Fruit fly (Drosophila melanogaster) whole organism, embryonic: ENCODE results near the gene mRpS11.

Experiments
- B-H1 ChIP-seq: fragments of 200-800 bp; sonication (Bioruptor generic); IDR thresholded peaks from 3 replicates; pipeline ENCODE4 v1.3.6; 2022; ENCODE audit warnings: missing biosample characterization, missing genetic modification characterization
- BtbVII ChIP-seq: fragments of 200-800 bp; sonication (Bioruptor generic); optimal IDR thresholded peaks from 3 replicates; lab custom pipeline; 2017; ENCODE audit warnings: missing biosample characterization, mild to moderate bottlenecking, missing genetic modification characterization
- CG10147 ChIP-seq: fragments of 200-800 bp; sonication (Bioruptor generic); optimal IDR thresholded peaks from 2 replicates; lab custom pipeline; 2019; ENCODE audit warnings: missing biosample characterization, mild to moderate bottlenecking, missing genetic modification characterization, moderate library complexity
- CG11398 ChIP-seq: fragments of 200-800 bp; sonication (Bioruptor generic); optimal IDR thresholded peaks from 2 replicates; lab custom pipeline; 2016; ENCODE audit warnings: missing biosample characterization, missing genetic modification characterization
- CG11696 ChIP-seq: fragments of 200-800 bp; sonication (Bioruptor generic); IDR thresholded peaks from 2 replicates; pipeline ENCODE4 v1.3.6; 2022; ENCODE audit warnings: missing biosample characterization, missing genetic modification characterization
- CG11723 ChIP-seq: fragments of 200-800 bp; sonication (Bioruptor generic); optimal IDR thresholded peaks from 2 replicates; lab custom pipeline; 2017; ENCODE audit warnings: missing biosample characterization, mild to moderate bottlenecking, missing genetic modification characterization
- CG13894 ChIP-seq: fragments of 200-800 bp; sonication (Bioruptor generic); optimal IDR thresholded peaks from 3 replicates; lab custom pipeline; 2018; ENCODE audit warnings: missing biosample characterization, mild to moderate bottlenecking, missing genetic modification characterization, moderate library complexity
- CG15073 ChIP-seq: fragments of 200-800 bp; sonication (Bioruptor generic); optimal IDR thresholded peaks from 2 replicates; lab custom pipeline; 2016; ENCODE audit warnings: missing biosample characterization, missing genetic modification characterization
- CG17186 ChIP-seq: fragments of 200-800 bp; sonication (Bioruptor generic); optimal IDR thresholded peaks from 3 replicates; lab custom pipeline; 2017; ENCODE audit warnings: missing biosample characterization, missing genetic modification reagents, missing genetic modification characterization
- CG17359 ChIP-seq: fragments of 200-800 bp; sonication (Bioruptor generic); optimal IDR thresholded peaks from 3 replicates; lab custom pipeline; 2018; ENCODE audit warnings: missing biosample characterization, mild to moderate bottlenecking, missing genetic modification characterization, moderate library complexity
- CG18764 ChIP-seq: fragments of 200-800 bp; sonication (Bioruptor generic); optimal IDR thresholded peaks from 3 replicates; lab custom pipeline; 2016; ENCODE audit warnings: missing biosample characterization, missing genetic modification characterization
- CG2678 ChIP-seq: fragments of 200-800 bp; sonication (Bioruptor generic); optimal IDR thresholded peaks from 3 replicates; lab custom pipeline; 2019; ENCODE audit warnings: missing biosample characterization, mild to moderate bottlenecking, missing genetic modification characterization, moderate library complexity
- CG2712 ChIP-seq: fragments of 200-800 bp; optimal IDR thresholded peaks from 3 replicates; lab custom pipeline; 2019; ENCODE audit warnings: missing biosample characterization, mild to moderate bottlenecking, missing genetic modification characterization, moderate library complexity
- CG30431 ChIP-seq: fragments of 200-800 bp; sonication (Bioruptor generic); optimal IDR thresholded peaks from 2 replicates; lab custom pipeline; 2017; ENCODE audit warnings: missing biosample characterization, missing genetic modification characterization
- CG31365 ChIP-seq: fragments of 200-800 bp; sonication (Bioruptor generic); optimal IDR thresholded peaks from 2 replicates; lab custom pipeline; 2018; ENCODE audit warnings: missing biosample characterization, mild to moderate bottlenecking, missing genetic modification characterization
- CG33213 ChIP-seq: fragments of 200-800 bp; sonication (Bioruptor generic); optimal IDR thresholded peaks from 3 replicates; lab custom pipeline; 2016; ENCODE audit warnings: missing biosample characterization, missing genetic modification characterization
- CG4730 ChIP-seq: fragments of 200-800 bp; sonication (Bioruptor generic); IDR thresholded peaks from 2 replicates; pipeline ENCODE4 v1.3.6; 2022; ENCODE audit warnings: missing biosample characterization, missing genetic modification characterization
- CG5953 ChIP-seq: fragments of 200-800 bp; sonication (Bioruptor generic); IDR thresholded peaks from 2 replicates; pipeline ENCODE4 v1.3.6; 2022; ENCODE audit warnings: missing biosample characterization, missing genetic modification characterization
- CG6654 ChIP-seq: fragments of 200-800 bp; sonication (Bioruptor generic); optimal IDR thresholded peaks from 2 replicates; lab custom pipeline; 2017; ENCODE audit warnings: missing biosample characterization, mild to moderate bottlenecking, missing genetic modification characterization
- CG8924 ChIP-seq: fragments of 200-800 bp; optimal IDR thresholded peaks from 3 replicates; lab custom pipeline; 2019; ENCODE audit warnings: missing biosample characterization, mild to moderate bottlenecking, missing genetic modification characterization, moderate library complexity
- CG9727 ChIP-seq: fragments of 200-800 bp; sonication (Bioruptor generic); optimal IDR thresholded peaks from 3 replicates; lab custom pipeline; 2017; ENCODE audit warnings: missing biosample characterization, mild to moderate bottlenecking, missing genetic modification characterization
- Drgx ChIP-seq: fragments of 200-800 bp; sonication (Bioruptor generic); IDR thresholded peaks from 2 replicates; pipeline ENCODE4 v1.3.6; 2022; ENCODE audit warnings: missing biosample characterization, missing genetic modification characterization
- Fer2 ChIP-seq: fragments of 200-800 bp; sonication (Bioruptor generic); optimal IDR thresholded peaks from 2 replicates; lab custom pipeline; 2018; ENCODE audit warnings: missing biosample characterization, mild to moderate bottlenecking, missing genetic modification characterization, moderate library complexity
- Hr78 ChIP-seq, 2 experiments: fragments of 200-800 bp in 1 of 2; fragments of >200 bp in 1 of 2; sonication (Bioruptor generic) in 1 of 2; optimal IDR thresholded peaks; 2 replicates each; lab custom pipeline; 2017 to 2019; ENCODE audit warnings: missing biosample characterization in 2 of 2, missing genetic modification characterization in 2 of 2, mild to moderate bottlenecking in 1 of 2, moderate library complexity in 1 of 2
- Jarid2 ChIP-seq: fragments of 200-800 bp; sonication (Bioruptor generic); optimal IDR thresholded peaks from 3 replicates; lab custom pipeline; 2017; ENCODE audit warnings: mild to moderate bottlenecking, missing biosample characterization, missing genetic modification reagents, missing genetic modification characterization
- Meics ChIP-seq: fragments of 200-800 bp; sonication (Bioruptor generic); optimal IDR thresholded peaks from 2 replicates; lab custom pipeline; 2017; ENCODE audit warnings: missing biosample characterization, mild to moderate bottlenecking, missing genetic modification characterization
- NK7.1 ChIP-seq: fragments of 200-800 bp; sonication (Bioruptor generic); optimal IDR thresholded peaks from 3 replicates; lab custom pipeline; 2016; ENCODE audit warnings: missing biosample characterization, missing genetic modification characterization
- Pdp1 ChIP-seq, 2 experiments: fragments of 200-800 bp; sonication (Bioruptor generic); optimal IDR thresholded peaks; 3 replicates each; lab custom pipeline; 2016; ENCODE audit warnings: missing biosample characterization in 2 of 2, missing genetic modification characterization in 2 of 2, mild to moderate bottlenecking in 1 of 2, moderate library complexity in 1 of 2
- Ravus ChIP-seq: fragments of 200-800 bp; sonication (Bioruptor generic); IDR thresholded peaks from 2 replicates; pipeline ENCODE4 v1.3.6; 2022; ENCODE audit warnings: missing biosample characterization, missing genetic modification characterization
- Rfx ChIP-seq: fragments of 200-800 bp; sonication (Bioruptor generic); IDR thresholded peaks from 2 replicates; pipeline ENCODE4 v1.3.6; 2022; ENCODE audit warnings: missing biosample characterization, missing genetic modification characterization
- Sry-β ChIP-seq: fragments of 200-800 bp; sonication (Bioruptor generic); optimal IDR thresholded peaks from 2 replicates; lab custom pipeline; 2018; ENCODE audit warnings: missing biosample characterization, mild to moderate bottlenecking, missing genetic modification characterization, moderate library complexity
- YL-1 ChIP-seq: fragments of 200-800 bp; sonication (Bioruptor generic); optimal IDR thresholded peaks from 3 replicates; lab custom pipeline; 2017; ENCODE audit warnings: missing biosample characterization, mild to moderate bottlenecking, missing genetic modification characterization
- ap ChIP-seq: fragments of 200-800 bp; sonication (Bioruptor generic); IDR thresholded peaks from 2 replicates; pipeline ENCODE4 v1.3.6; 2022; ENCODE audit warnings: missing biosample characterization, missing genetic modification characterization
- az2 ChIP-seq: fragments of 200-800 bp; sonication (Bioruptor generic); optimal IDR thresholded peaks from 3 replicates; lab custom pipeline; 2016; ENCODE audit warnings: missing biosample characterization, missing genetic modification characterization
- bcd ChIP-seq: fragments of 200-800 bp; sonication (Bioruptor generic); optimal IDR thresholded peaks from 2 replicates; lab custom pipeline; 2017; ENCODE audit warnings: missing biosample characterization, mild to moderate bottlenecking, missing genetic modification characterization
- br ChIP-seq: fragments of >200 bp; optimal IDR thresholded peaks from 2 replicates; lab custom pipeline; 2017
- esg ChIP-seq: fragments of 200-800 bp; sonication (Bioruptor generic); conservative IDR thresholded peaks from 2 replicates; pipeline ENCODE4 v1.3.6; 2022; ENCODE audit warnings: missing biosample characterization, missing genetic modification characterization
- gcm2 ChIP-seq: fragments of 200-800 bp; sonication (Bioruptor generic); optimal IDR thresholded peaks from 2 replicates; lab custom pipeline; 2016; ENCODE audit warnings: missing biosample characterization, missing genetic modification characterization
- jumu ChIP-seq: fragments of 200-800 bp; sonication (Bioruptor generic); optimal IDR thresholded peaks from 3 replicates; lab custom pipeline; 2016; ENCODE audit warnings: missing biosample characterization, missing genetic modification characterization
- knrl ChIP-seq: fragments of 200-800 bp; sonication (Bioruptor generic); IDR thresholded peaks from 3 replicates; pipeline ENCODE4 v1.3.6; 2022; ENCODE audit warnings: missing biosample characterization, missing genetic modification characterization; ENCODE audit not compliant: partially characterized antibody
- lmd ChIP-seq: fragments of 200-800 bp; sonication (Bioruptor generic); IDR thresholded peaks from 2 replicates; pipeline ENCODE4 v1.3.6; 2022; ENCODE audit warnings: missing biosample characterization, missing genetic modification characterization
- nerfin-2 ChIP-seq: fragments of 200-800 bp; sonication (Bioruptor generic); IDR thresholded peaks from 2 replicates; pipeline ENCODE4 v1.3.6; 2022; ENCODE audit warnings: missing biosample characterization, missing genetic modification characterization; ENCODE audit not compliant: partially characterized antibody
- p53 ChIP-seq: fragments of 200-800 bp; sonication (Bioruptor generic); optimal IDR thresholded peaks from 2 replicates; lab custom pipeline; 2016; ENCODE audit warnings: missing biosample characterization, missing genetic modification characterization
- run ChIP-seq: fragments of 200-800 bp; sonication (Bioruptor generic); optimal IDR thresholded peaks from 3 replicates; lab custom pipeline; 2018; ENCODE audit warnings: missing biosample characterization, mild to moderate bottlenecking, missing genetic modification characterization
- sna ChIP-seq: fragments of 200-800 bp; sonication (Bioruptor generic); IDR thresholded peaks from 2 replicates; pipeline ENCODE4 v1.3.6; 2022; ENCODE audit warnings: missing biosample characterization, missing genetic modification characterization; ENCODE audit not compliant: partially characterized antibody
- sr ChIP-seq: fragments of 200-800 bp; sonication (Bioruptor generic); IDR thresholded peaks from 3 replicates; pipeline ENCODE4 v1.3.6; 2022; ENCODE audit warnings: missing biosample characterization, missing genetic modification characterization
- trem ChIP-seq: fragments of 200-800 bp; optimal IDR thresholded peaks from 3 replicates; lab custom pipeline; 2019; ENCODE audit warnings: missing biosample characterization, mild to moderate bottlenecking, missing genetic modification characterization, moderate library complexity
- zen2 ChIP-seq: fragments of 200-800 bp; sonication (Bioruptor generic); IDR thresholded peaks from 3 replicates; pipeline ENCODE4 v1.3.6; 2022; ENCODE audit warnings: missing biosample characterization, missing genetic modification characterization; ENCODE audit not compliant: partially characterized antibody
- zfh1 ChIP-seq: fragments of 200-800 bp; sonication (Bioruptor generic); IDR thresholded peaks from 3 replicates; pipeline ENCODE4 v1.3.6; 2022; ENCODE audit warnings: missing biosample characterization, missing genetic modification characterization

mRpS11 gene

dm6 chr3R:17056183-17056904, 16.2 kb upstream of the mRpS11 start (continued):
- TF ChIP-seq Pdp1 (GFP tag; optimal IDR thresholded peaks at IDR 0.05; lab: Kevin White, UChicago) (peak in 1 of 2 experiments; percentile 99), lmd (GFP tag; lab: Robert Waterston, UW) (no peak), zfh1 (GFP tag; lab: Robert Waterston, UW) (0 out of 3 replicates have a peak, but pooled peaks have one; percentile 52), NK7.1 (GFP tag; lab: Kevin White, UChicago) (no peak), CG2712 (tag; lab: Kevin White, UChicago) (peak; percentile 9), CG18764 (no peak), gcm2 (GFP tag; lab: Kevin White, UChicago) (no peak), CG9727 (peak; percentile 24), Rfx (peak; percentile 20; the same call in 1 of the 2 replicates), p53 (GFP tag; lab: Kevin White, UChicago) (no peak), YL-1 (GFP tag; lab: Kevin White, UChicago) (no peak), CG31365 (tag; lab: Kevin White, UChicago) (no peak), az2 (GFP tag; lab: Kevin White, UChicago) (no peak), Fer2 (no peak), trem (no peak), CG11696 (no peak), br (lab: Kevin White, UChicago) (no peak), Meics (GFP tag; lab: Kevin White, UChicago) (no peak), BtbVII (GFP tag; lab: Kevin White, UChicago) (peak; percentile 82), B-H1 (GFP tag; lab: Robert Waterston, UW) (no peak; the same call in 2 of the 3 replicates), bcd (GFP tag; lab: Kevin White, UChicago) (no peak), CG15073 (GFP tag; lab: Kevin White, UChicago) (no peak), CG30431 (no peak), CG8924 (tag; lab: Kevin White, UChicago) (peak; percentile 71), knrl (GFP tag; lab: Robert Waterston, UW) (no peak), esg (no peak), CG6654 (no peak), Sry-β (GFP tag; lab: Kevin White, UChicago) (no peak), CG4730 (GFP tag; lab: Robert Waterston, UW) (no peak), CG11398 (GFP tag; lab: Kevin White, UChicago) (no peak), CG2678 (peak; percentile 9), CG17359 (tag; lab: Kevin White, UChicago) (no peak), CG13894 (peak; percentile 74), nerfin-2 (GFP tag; lab: Robert Waterston, UW) (peak; percentile 25; the same call in 1 of the 2 replicates), Hr78 (GFP tag; optimal IDR thresholded peaks at IDR 0.05; lab: Kevin White, UChicago) (peak in 1 of 2 experiments; percentile 59), Jarid2 (GFP tag; lab: Kevin White, UChicago) (peak; percentile 15), zen2 (no peak), CG11723 (no peak), sna (GFP tag; lab: Robert Waterston, UW) (peak; percentile 57), CG5953 (GFP tag; lab: Robert Waterston, UW) (0 out of 2 replicates have a peak, but pooled peaks have one; percentile 6), CG33213 (GFP tag; lab: Kevin White, UChicago) (no peak), run (tag; lab: Kevin White, UChicago) (no peak), Ravus (GFP tag; lab: Robert Waterston, UW) (no peak), Drgx (GFP tag; lab: Robert Waterston, UW) (peak; percentile 51), CG10147 (GFP tag; lab: Kevin White, UChicago) (peak; percentile 29), ap (no peak), CG17186 (GFP tag; lab: Kevin White, UChicago) (no peak), jumu (no peak), sr (0 out of 3 replicates have a peak, but pooled peaks have one; percentile 54)
